In genomic region chr3L:15125077-15125652, dm6 we compare ENCODE assay signal across 4 fruit fly cellular contexts.
TF ChIP-seq lines count a peak whose summit lies in the region.

CG16959 (minus strand) TSS chr3L:15125321.

- no peak for TF ChIP-seq CTCF in whole organism, embryonic (GFP tag; optimal IDR thresholded peaks at IDR 0.05; lab: Kevin White, UChicago)

TF ChIP-seq in whole organism, embryonic, 481 proteins besides CTCF, POLR2A, EP300 and RAD21 (continues in another document):
- no peak for TF ChIP-seq pzg (GFP tag; optimal IDR thresholded peaks at IDR 0.05; lab: Kevin White, UChicago)
- no peak for TF ChIP-seq CG14710 (tag; optimal IDR thresholded peaks at IDR 0.05; lab: Kevin White, UChicago)
- TF ChIP-seq CG3726 (GFP tag; IDR thresholded peaks at IDR 0.05; lab: Robert Waterston, UW) = no peak
- TF ChIP-seq caup (GFP tag; optimal IDR thresholded peaks at IDR 0.05; lab: Kevin White, UChicago; ENCODE audit: severe bottlenecking) = no peak
- TF ChIP-seq mirr (GFP tag; optimal IDR thresholded peaks at IDR 0.05; lab: Kevin White, UChicago) = no peak
- no peak for TF ChIP-seq CG31441 (GFP tag; IDR thresholded peaks at IDR 0.05; lab: Robert Waterston, UW)
- no peak for TF ChIP-seq Rx (GFP tag; IDR thresholded peaks at IDR 0.05; lab: Robert Waterston, UW)
- TF ChIP-seq NfI (GFP tag; optimal IDR thresholded peaks at IDR 0.05; lab: Kevin White, UChicago) = no peak
- TF ChIP-seq CG2678 (tag; optimal IDR thresholded peaks at IDR 0.05; lab: Kevin White, UChicago) = no peak
- TF ChIP-seq Dfd (GFP tag; optimal IDR thresholded peaks at IDR 0.05; lab: Kevin White, UChicago) = no peak
- TF ChIP-seq danr (GFP tag; IDR thresholded peaks at IDR 0.05; lab: Robert Waterston, UW) = no peak
- no peak for TF ChIP-seq inv (GFP tag; IDR thresholded peaks at IDR 0.05; lab: Robert Waterston, UW; ENCODE audit: partially characterized antibody)
- TF ChIP-seq crol (GFP tag; IDR thresholded peaks at IDR 0.05; lab: Robert Waterston, UW) = no peak
- TF ChIP-seq Mes4 (GFP tag; optimal IDR thresholded peaks at IDR 0.05; lab: Kevin White, UChicago) = no peak
- peak; percentile 50; the same call in 1 of the 2 replicates for TF ChIP-seq CG13287 (GFP tag; IDR thresholded peaks at IDR 0.05; lab: Robert Waterston, UW; ENCODE audit: partially characterized antibody)
- TF ChIP-seq ranshi (GFP tag; IDR thresholded peaks at IDR 0.05; lab: Robert Waterston, UW) = no peak
- no peak for TF ChIP-seq MBD-R2 (GFP tag; IDR thresholded peaks at IDR 0.05; lab: Robert Waterston, UW)
- TF ChIP-seq Xbp1 (GFP tag; optimal IDR thresholded peaks at IDR 0.05; lab: Kevin White, UChicago) = no peak
- TF ChIP-seq Neu2 (GFP tag; optimal IDR thresholded peaks at IDR 0.05; lab: Kevin White, UChicago; ENCODE audit: borderline replicate concordance) = no peak
- no peak for TF ChIP-seq mld (GFP tag; IDR thresholded peaks at IDR 0.05; lab: Robert Waterston, UW; ENCODE audit: partially characterized antibody)
- no peak for TF ChIP-seq luna (GFP tag; optimal IDR thresholded peaks at IDR 0.05; lab: Kevin White, UChicago)
- no peak for TF ChIP-seq gsb-n (tag; optimal IDR thresholded peaks at IDR 0.05; lab: Kevin White, UChicago)
- no peak for TF ChIP-seq Atf-2 (GFP tag; optimal IDR thresholded peaks at IDR 0.05; lab: Kevin White, UChicago)

TF ChIP-seq in whole organism, prepupa, 60 proteins besides CTCF, POLR2A, EP300 and RAD21:
- TF ChIP-seq dsx (GFP tag; optimal IDR thresholded peaks at IDR 0.05; lab: Kevin White, UChicago; ENCODE audit: poor library complexity, severe bottlenecking) (peak; percentile 29), CG1621 (tag; optimal IDR thresholded peaks at IDR 0.05; lab: Kevin White, UChicago) (peak; percentile 41), topi (GFP tag; optimal IDR thresholded peaks at IDR 0.05; lab: Kevin White, UChicago) (no peak), CG6854 (GFP tag; optimal IDR thresholded peaks at IDR 0.05; lab: Kevin White, UChicago) (peak; percentile 80), CG8119 (GFP tag; IDR thresholded peaks at IDR 0.05; lab: Robert Waterston, UW) (0 out of 3 replicates have a peak, but pooled peaks have one; percentile 19)
TF ChIP-seq in whole organism, prepupa: peak in this region for 4.

TF ChIP-seq in whole organism, pupa, 21 proteins besides CTCF, POLR2A, EP300 and RAD21:
- TF ChIP-seq CG14655 (GFP tag; optimal IDR thresholded peaks at IDR 0.05; lab: Kevin White, UChicago) (no peak), EcR (GFP tag; optimal IDR thresholded peaks at IDR 0.05; lab: Kevin White, UChicago) (peak; percentile 95), CG13204 (GFP tag; optimal IDR thresholded peaks at IDR 0.05; lab: Kevin White, UChicago) (peak; percentile 74)

TF ChIP-seq in whole organism, wandering third instar larva, 38 proteins besides CTCF, POLR2A, EP300 and RAD21:
- no peak for TF ChIP-seq Vsx2 (GFP tag; optimal IDR thresholded peaks at IDR 0.05; lab: Kevin White, UChicago; ENCODE audit: partially characterized antibody)
- peak; percentile 9 for TF ChIP-seq br (GFP tag; optimal IDR thresholded peaks at IDR 0.05; lab: Kevin White, UChicago)
- TF ChIP-seq psq (GFP tag; optimal IDR thresholded peaks at IDR 0.05; lab: Kevin White, UChicago) = peak; percentile 2
- no peak for TF ChIP-seq Hnf4 (GFP tag; optimal IDR thresholded peaks at IDR 0.05; lab: Kevin White, UChicago)
- peak; percentile 8 for TF ChIP-seq woc (GFP tag; optimal IDR thresholded peaks at IDR 0.05; lab: Kevin White, UChicago)
- peak in 1 of 2 experiments; percentile 31 for TF ChIP-seq dl (GFP tag; optimal IDR thresholded peaks at IDR 0.05; lab: Kevin White, UChicago; ENCODE audit: insufficient read depth in 1 of 2, partially characterized antibody in 2 of 2)
- peak; percentile 33 for TF ChIP-seq Dif (GFP tag; optimal IDR thresholded peaks at IDR 0.05; lab: Kevin White, UChicago; ENCODE audit: partially characterized antibody)
- peak; percentile 17 for TF ChIP-seq OdsH (GFP tag; optimal IDR thresholded peaks at IDR 0.05; lab: Kevin White, UChicago)
- TF ChIP-seq sv (GFP tag; optimal IDR thresholded peaks at IDR 0.05; lab: Kevin White, UChicago) = no peak

Comparison
In these comparisons a context has a peak if more than half of its experiments do, and no peak if none do; other contexts are left out.
1. Of the 7 proteins assayed by ChIP-seq in both whole organism, embryonic and whole organism, prepupa: peak only in whole organism, embryonic: none; only in whole organism, prepupa: CG6854; in both: none; in neither: 6.